Fruit fly (Drosophila melanogaster): Measurements from ENCODE around the gene CG33725.

CG33725 gene

dm6 chr3L:12533392-12534070 lies 51.1 kb downstream of the CG33725 start, which contains the start of the genes Tsf2 and CG34242 (continued):
- TF ChIP-seq CG18262 (tag; optimal IDR thresholded peaks at IDR 0.05) (peak; percentile 85), CG4707 (GFP tag; optimal IDR thresholded peaks at IDR 0.05) (no peak), Dbx (GFP tag; IDR thresholded peaks at IDR 0.05) (peak; percentile 94)

- no peak for TF ChIP-seq CG7963 (GFP tag; IDR thresholded peaks at IDR 0.05; ENCODE audit: partially characterized antibody)
- peak; percentile 42; the same call in 1 of the 2 replicates for TF ChIP-seq MBD-R2 (GFP tag; IDR thresholded peaks at IDR 0.05)
- peak; percentile 15 for TF ChIP-seq Xbp1 (GFP tag; optimal IDR thresholded peaks at IDR 0.05)
- peak; percentile 75 for TF ChIP-seq grn (GFP tag; optimal IDR thresholded peaks at IDR 0.05)
- no peak for TF ChIP-seq hkb (optimal IDR thresholded peaks at IDR 0.05)
- TF ChIP-seq hkb (GFP tag; IDR thresholded peaks at IDR 0.05): 0 out of 2 replicates have a peak, but pooled peaks have one; percentile 7
- peak; percentile 25 for TF ChIP-seq kah (GFP tag; optimal IDR thresholded peaks at IDR 0.05)
- peak; percentile 41 for TF ChIP-seq CG13287 (GFP tag; IDR thresholded peaks at IDR 0.05; ENCODE audit: partially characterized antibody)
- TF ChIP-seq zfh2 (GFP tag; optimal IDR thresholded peaks at IDR 0.05): no peak
- peak; percentile 63 for TF ChIP-seq E2f2 (GFP tag; IDR thresholded peaks at IDR 0.05)
- peak; percentile 99 for TF ChIP-seq CG15514 (GFP tag; optimal IDR thresholded peaks at IDR 0.05)
- TF ChIP-seq Dp (GFP tag; optimal IDR thresholded peaks at IDR 0.05): peak; percentile 26
- peak; percentile 56; the same call in 1 of the 3 replicates for TF ChIP-seq CG34422 (GFP tag; IDR thresholded peaks at IDR 0.05)
- TF ChIP-seq chinmo (GFP tag; IDR thresholded peaks at IDR 0.05; ENCODE audit: partially characterized antibody): peak; percentile 96
- TF ChIP-seq CG1024 (GFP tag; IDR thresholded peaks at IDR 0.05): no peak
- TF ChIP-seq lilli (GFP tag; optimal IDR thresholded peaks at IDR 0.05): no peak
- peak; percentile 36 for TF ChIP-seq pzg (GFP tag; optimal IDR thresholded peaks at IDR 0.05)
- peak; percentile 19 for TF ChIP-seq grau (tag; optimal IDR thresholded peaks at IDR 0.05)
- 0 out of 2 replicates have a peak, but pooled peaks have one; percentile 10 for TF ChIP-seq CG17328 (GFP tag; IDR thresholded peaks at IDR 0.05)
- TF ChIP-seq MESR4 (GFP tag; optimal IDR thresholded peaks at IDR 0.05): peak; percentile 46
- peak; percentile 57 for TF ChIP-seq sens (GFP tag)
- TF ChIP-seq Meics (GFP tag; optimal IDR thresholded peaks at IDR 0.05): no peak
- TF ChIP-seq Lpt (GFP tag; optimal IDR thresholded peaks at IDR 0.05): no peak
- TF ChIP-seq CG17829 (tag; optimal IDR thresholded peaks at IDR 0.05): no peak
- peak; percentile 3 for TF ChIP-seq trem (tag; optimal IDR thresholded peaks at IDR 0.05)
- TF ChIP-seq her (GFP tag; optimal IDR thresholded peaks at IDR 0.05): peak; percentile 99
- peak; percentile 15 for TF ChIP-seq Myb (GFP tag; optimal IDR thresholded peaks at IDR 0.05)
- no peak for TF ChIP-seq HHEX (GFP tag; optimal IDR thresholded peaks at IDR 0.05)
- peak; percentile 23; the same call in 1 of the 3 replicates for TF ChIP-seq row (GFP tag; IDR thresholded peaks at IDR 0.05)
- TF ChIP-seq gfzf (GFP tag; optimal IDR thresholded peaks at IDR 0.05): peak; percentile 71
- TF ChIP-seq Gug (GFP tag; IDR thresholded peaks at IDR 0.05): no peak
- TF ChIP-seq nerfin-2 (GFP tag; IDR thresholded peaks at IDR 0.05; ENCODE audit: partially characterized antibody): 0 out of 2 replicates have a peak, but pooled peaks have one; percentile 18
- TF ChIP-seq amos (GFP tag; IDR thresholded peaks at IDR 0.05; ENCODE audit: partially characterized antibody): peak; percentile 24; the same call in 1 of the 2 replicates
Observed at dm6 chr3L:12534318-12534717, 51.9 kb downstream of the CG33725 start, which contains the start of gene Pmm2. TSS of gene Pmm2 (plus strand) at chr3L:12534590.
